Worm (Caenorhabditis elegans) whole organism, early embryonic: ENCODE data around the gene kin-33.

Experiments
- ama-1 ChIP-seq: fragments of 150-350 bp; optimal IDR thresholded peaks from 2 replicates; lab custom pipeline; 2014
- ceh-36 ChIP-seq: sonication (generic microtip); optimal IDR thresholded peaks from 2 replicates; lab custom pipeline; 2016; ENCODE audit warnings: missing genetic modification characterization, inconsistent platforms, missing compliant biosample characterization
- scrt-1 ChIP-seq: fragments of 200-800 bp; sonication (Bioruptor generic); IDR thresholded peaks from 2 replicates; pipeline ENCODE4 v1.3.6; 2022; ENCODE audit warnings: missing genetic modification characterization, missing compliant biosample characterization

DNA sequence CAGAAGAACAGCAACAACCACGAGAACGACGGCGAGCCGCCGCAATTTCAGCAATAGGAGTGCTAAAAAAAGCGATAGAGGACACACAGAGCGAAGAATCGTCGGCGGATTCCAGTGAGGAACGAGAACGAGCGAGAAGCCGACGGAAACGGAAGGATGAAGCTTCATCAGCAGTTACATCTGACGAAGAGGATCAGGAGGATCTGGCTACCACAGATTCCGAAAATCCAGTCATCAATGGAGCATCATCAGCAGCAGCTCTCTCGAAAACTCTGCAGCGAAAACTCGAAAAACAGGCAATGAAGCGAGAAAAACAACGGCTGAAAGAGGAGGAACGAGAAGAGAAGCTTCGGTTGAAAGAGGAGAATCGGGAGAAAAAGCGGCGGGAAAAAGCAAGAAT is 45.0 kb downstream of the kin-33 start:
- TF ChIP-seq ceh-36 (tag; lab: Kevin White, UChicago) = no peak
- no peak for TF ChIP-seq ama-1 (lab: Kevin White, UChicago)
- TF ChIP-seq scrt-1 (GFP tag; lab: Robert Waterston, UW) = no peak
